Fruit fly (Drosophila melanogaster): ENCODE results near the gene Set8.

Gene Set8

DNA sequence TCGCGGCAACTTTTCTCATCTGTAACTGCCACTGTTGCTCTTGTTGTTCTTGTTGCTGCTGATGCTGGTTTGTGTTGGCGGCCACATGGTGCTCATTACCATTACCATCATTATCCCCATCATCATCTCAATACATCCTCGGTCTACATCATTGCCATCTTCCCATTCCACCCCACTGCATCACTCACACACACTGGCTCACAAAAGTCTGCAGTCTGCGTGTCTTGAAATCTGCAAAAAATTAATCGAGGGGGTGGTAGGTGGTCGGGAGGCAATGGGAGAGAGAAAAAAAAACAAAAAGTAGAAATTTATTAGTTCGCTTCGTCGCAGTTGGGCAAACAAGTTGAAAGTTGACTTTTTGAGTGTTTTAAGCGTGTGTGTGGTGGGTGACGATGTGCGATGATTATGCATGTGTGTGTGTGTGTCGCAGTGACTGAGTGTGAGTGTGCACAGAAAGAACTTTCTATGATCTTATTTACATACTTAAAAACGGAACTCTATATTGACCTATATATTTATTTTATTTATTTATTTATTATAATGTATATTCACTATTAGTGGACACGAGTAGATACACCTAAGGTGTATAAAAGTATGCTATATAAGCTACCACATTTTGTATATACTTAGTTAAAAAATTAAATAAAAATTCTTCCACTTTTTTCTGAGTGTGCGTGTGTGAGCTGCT is 36.4 kb upstream of the Set8 start (continued):
- TF ChIP-seq Gug (GFP tag; IDR thresholded peaks at IDR 0.05) (no peak), Atf3 (GFP tag; optimal IDR thresholded peaks at IDR 0.05) (no peak), odd (GFP tag; optimal IDR thresholded peaks at IDR 0.05) (no peak), zfh2 (GFP tag; optimal IDR thresholded peaks at IDR 0.05) (no peak), unpg (GFP tag; optimal IDR thresholded peaks at IDR 0.05) (peak; percentile 2), dan (GFP tag; IDR thresholded peaks at IDR 0.05) (no peak), CG9609 (GFP tag; optimal IDR thresholded peaks at IDR 0.05) (no peak), nerfin-2 (GFP tag; IDR thresholded peaks at IDR 0.05; ENCODE audit: partially characterized antibody) (no peak), CG7271 (tag; optimal IDR thresholded peaks at IDR 0.05) (no peak), CG34376 (GFP tag; optimal IDR thresholded peaks at IDR 0.05) (no peak), Poxn (GFP tag; IDR thresholded peaks at IDR 0.05) (no peak), CG3407 (GFP tag; optimal IDR thresholded peaks at IDR 0.05) (no peak), Stat92E (GFP tag; optimal IDR thresholded peaks at IDR 0.05) (no peak), CG4730 (GFP tag; IDR thresholded peaks at IDR 0.05) (no peak), CG17612 (GFP tag; IDR thresholded peaks at IDR 0.05) (0 out of 2 replicates have a peak, but pooled peaks have one; percentile 19), CG42726 (GFP tag; IDR thresholded peaks at IDR 0.05; ENCODE audit: partially characterized antibody) (no peak), sc (optimal IDR thresholded peaks at IDR 0.05) (no peak), sc (GFP tag; optimal IDR thresholded peaks at IDR 0.05) (no peak), so (GFP tag; IDR thresholded peaks at IDR 0.05) (no peak), CG10462 (GFP tag; optimal IDR thresholded peaks at IDR 0.05) (no peak), al (GFP tag; IDR thresholded peaks at IDR 0.05) (no peak), CG9817 (tag; optimal IDR thresholded peaks at IDR 0.05) (no peak), peb (GFP tag; IDR thresholded peaks at IDR 0.05) (no peak), CG6689 (GFP tag; IDR thresholded peaks at IDR 0.05) (0 out of 2 replicates have a peak, but pooled peaks have one; percentile 19), ranshi (GFP tag; IDR thresholded peaks at IDR 0.05) (no peak), CG13123 (GFP tag; optimal IDR thresholded peaks at IDR 0.05) (no peak), Fer2 (tag; optimal IDR thresholded peaks at IDR 0.05) (no peak), CG6175 (GFP tag; IDR thresholded peaks at IDR 0.05) (no peak), ham (GFP tag; IDR thresholded peaks at IDR 0.05) (no peak), CG15514 (GFP tag; optimal IDR thresholded peaks at IDR 0.05) (no peak), Neu2 (GFP tag; optimal IDR thresholded peaks at IDR 0.05; ENCODE audit: borderline replicate concordance) (no peak), CG3726 (GFP tag; IDR thresholded peaks at IDR 0.05) (no peak), Dip2 (GFP tag; IDR thresholded peaks at IDR 0.05) (no peak), CG10147 (GFP tag; optimal IDR thresholded peaks at IDR 0.05) (peak; percentile 27), sd (tag; optimal IDR thresholded peaks at IDR 0.05) (no peak), chinmo (GFP tag; IDR thresholded peaks at IDR 0.05; ENCODE audit: partially characterized antibody) (no peak), D19B (GFP tag; optimal IDR thresholded peaks at IDR 0.05) (no peak), jigr1 (GFP tag; IDR thresholded peaks at IDR 0.05) (no peak), run (tag; optimal IDR thresholded peaks at IDR 0.05) (no peak), dm (GFP tag; optimal IDR thresholded peaks at IDR 0.05) (no peak), corto (GFP tag; optimal IDR thresholded peaks at IDR 0.05) (no peak), B-H1 (GFP tag; IDR thresholded peaks at IDR 0.05) (no peak), gce (GFP tag; IDR thresholded peaks at IDR 0.05) (no peak), crp (GFP tag; optimal IDR thresholded peaks at IDR 0.05) (no peak), sim (GFP tag; IDR thresholded peaks at IDR 0.05) (no peak), pfk (GFP tag; optimal IDR thresholded peaks at IDR 0.05) (no peak), NFAT (GFP tag; IDR thresholded peaks at IDR 0.05) (no peak), sna (GFP tag; IDR thresholded peaks at IDR 0.05; ENCODE audit: partially characterized antibody) (no peak), CG7357 (GFP tag; IDR thresholded peaks at IDR 0.05) (no peak), ftz-f1 (GFP tag; optimal IDR thresholded peaks at IDR 0.05) (no peak), da (GFP tag; optimal IDR thresholded peaks at IDR 0.05) (no peak)

All from whole organism, embryonic.